Worm (Caenorhabditis elegans): Measurements from ENCODE around the gene F45D11.7.
"Not testable (repeated sequence)": the region's sequence is repeated elsewhere in the genome, so short reads cannot be mapped to it uniquely, and the experiment has no call there.

The F45D11.7 gene

DNA sequence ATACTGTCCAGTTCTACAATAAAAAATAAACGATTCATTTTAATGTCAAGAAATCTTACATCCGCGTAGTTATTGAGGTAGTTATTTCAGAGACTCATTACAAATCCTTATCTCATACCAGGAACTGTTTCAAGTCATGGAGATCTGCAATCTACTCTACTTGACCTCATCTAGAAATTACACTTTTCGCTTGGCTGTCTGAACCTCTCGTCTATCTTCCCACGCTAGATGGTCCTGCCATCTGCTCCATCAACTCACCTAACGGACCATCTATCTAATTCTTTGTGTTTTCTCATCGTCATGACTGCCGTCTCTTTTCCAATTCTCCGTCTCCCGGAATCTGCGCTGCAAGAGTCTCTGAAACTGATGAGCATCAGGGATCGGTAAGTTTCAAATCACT, at the start of gene F45D11.7:
TSS of gene F45D11.7 (plus strand) at position 301 of the 400 bp plus-strand sequence.
- TF ChIP-seq med-1 (GFP tag; optimal IDR thresholded peaks at IDR 0.05; ENCODE audit: insufficient read depth); T22C8.4 (GFP tag; IDR thresholded peaks at IDR 0.05); cog-1 (tag; optimal IDR thresholded peaks at IDR 0.05): not testable (repeated sequence)

- TF ChIP-seq tab-1 (GFP tag; IDR thresholded peaks at IDR 0.05) (no peak), klf-2 (GFP tag; conservative IDR thresholded peaks at IDR 0.05) (no peak), med-1 (GFP tag; optimal IDR thresholded peaks at IDR 0.05; ENCODE audit: insufficient read depth) (no peak), ztf-29 (GFP tag; IDR thresholded peaks at IDR 0.05) (no peak), ztf-23 (GFP tag; IDR thresholded peaks at IDR 0.05) (no peak), flt-1 (GFP tag; IDR thresholded peaks at IDR 0.05) (no peak), ref-1 (GFP tag; conservative IDR thresholded peaks at IDR 0.05) (no peak), cog-1 (tag; optimal IDR thresholded peaks at IDR 0.05) (no peak), T22C8.4 (GFP tag; IDR thresholded peaks at IDR 0.05) (no peak)
These were observed 46.2 kb upstream of the F45D11.7 start, which contains the start of gene fbxc-32 for ce11 chrII:948091-948490. Gene fbxc-32, minus strand, starts transcription at chrII:948191.

- TF ChIP-seq med-1 (GFP tag; optimal IDR thresholded peaks at IDR 0.05; ENCODE audit: insufficient read depth) (no peak), T22C8.4 (GFP tag; IDR thresholded peaks at IDR 0.05) (no peak), ref-1 (GFP tag; conservative IDR thresholded peaks at IDR 0.05) (no peak), flt-1 (GFP tag; IDR thresholded peaks at IDR 0.05) (no peak), ztf-23 (GFP tag; IDR thresholded peaks at IDR 0.05) (no peak), cog-1 (tag; optimal IDR thresholded peaks at IDR 0.05) (no peak), klf-2 (GFP tag; conservative IDR thresholded peaks at IDR 0.05) (no peak), ztf-29 (GFP tag; IDR thresholded peaks at IDR 0.05) (no peak), tab-1 (GFP tag; IDR thresholded peaks at IDR 0.05) (no peak)
These were observed 44.0 kb upstream of the F45D11.7 start for ce11 chrII:950374-950773.

- TF ChIP-seq ztf-29 (GFP tag; IDR thresholded peaks at IDR 0.05) = 0 out of 2 replicates have a peak, but pooled peaks have one; percentile 18
- peak; percentile 61; the same call in 1 of the 2 replicates for TF ChIP-seq flt-1 (GFP tag; IDR thresholded peaks at IDR 0.05)
- no peak for TF ChIP-seq med-1 (GFP tag; optimal IDR thresholded peaks at IDR 0.05; ENCODE audit: insufficient read depth)
These were observed 41.3 kb upstream of the F45D11.7 start for ce11 chrII:953052-953451.

- not testable (repeated sequence) for TF ChIP-seq klf-2 (GFP tag; conservative IDR thresholded peaks at IDR 0.05); flt-1 (GFP tag; IDR thresholded peaks at IDR 0.05); med-1 (GFP tag; optimal IDR thresholded peaks at IDR 0.05; ENCODE audit: insufficient read depth)
These were observed 39.7 kb upstream of the F45D11.7 start, which contains the start of gene fbxc-7 for ce11 chrII:954626-955025. Gene fbxc-7, plus strand, starts transcription at chrII:954926.

DNA sequence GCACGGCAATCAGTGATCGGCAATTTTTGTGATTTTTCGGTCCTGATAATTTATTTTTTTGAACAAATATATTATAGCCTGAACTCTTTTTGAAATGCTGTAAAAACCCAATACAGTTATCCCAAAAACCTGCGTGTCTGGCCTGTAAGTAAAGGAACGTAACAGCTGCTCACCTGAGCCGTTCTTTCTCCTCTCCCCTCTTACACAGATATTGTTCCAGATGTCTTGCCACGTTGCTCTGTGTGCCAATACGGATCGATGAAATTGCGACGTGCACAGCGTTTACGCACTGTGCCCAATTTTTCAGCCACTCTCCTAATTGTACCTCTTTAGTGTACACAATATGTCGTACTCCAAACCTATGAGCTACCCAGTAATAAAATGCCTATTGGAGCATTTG, 35.7 kb upstream of the F45D11.7 start, which contains the start of gene sdz-4:
TSS of gene sdz-4 (plus strand) at position 301 of the 400 bp plus-strand sequence.
- TF ChIP-seq klf-2 (GFP tag; conservative IDR thresholded peaks at IDR 0.05) = no peak
- TF ChIP-seq cog-1 (tag; optimal IDR thresholded peaks at IDR 0.05) = no peak
- TF ChIP-seq ref-1 (GFP tag; conservative IDR thresholded peaks at IDR 0.05) = no peak
- TF ChIP-seq T22C8.4 (GFP tag; IDR thresholded peaks at IDR 0.05) = no peak

DNA sequence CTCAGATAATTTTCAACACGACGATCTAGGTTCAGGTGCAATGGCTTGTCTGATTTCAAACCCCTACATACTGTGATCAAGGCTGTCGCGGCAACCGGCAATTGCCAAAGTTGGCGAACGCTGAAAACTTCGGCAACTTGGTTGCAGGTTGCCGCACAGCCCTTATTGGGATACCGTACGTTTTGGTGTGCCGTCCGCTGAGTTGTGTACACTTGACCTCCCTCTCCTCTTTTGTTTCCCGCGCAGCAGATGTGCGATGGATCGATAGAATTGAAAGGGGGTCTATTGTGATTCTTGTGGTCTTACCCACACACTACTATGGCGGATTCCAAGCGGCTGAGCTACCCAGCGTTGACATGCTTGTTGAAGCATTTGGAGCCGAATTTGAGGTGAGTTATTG, 34.1 kb upstream of the F45D11.7 start, which contains the start of the genes C32B5.18 and C32B5.7:
TSS of gene C32B5.18 (plus strand) at position 301 of the 400 bp plus-strand sequence.
TSS of gene C32B5.7 (plus strand) at position 311 of the 400 bp plus-strand sequence.
- no peak for TF ChIP-seq flt-1 (GFP tag; IDR thresholded peaks at IDR 0.05)
- TF ChIP-seq ztf-29 (GFP tag; IDR thresholded peaks at IDR 0.05) = no peak
- no peak for TF ChIP-seq ref-1 (GFP tag; conservative IDR thresholded peaks at IDR 0.05)
- TF ChIP-seq med-1 (GFP tag; optimal IDR thresholded peaks at IDR 0.05; ENCODE audit: insufficient read depth) = no peak
- TF ChIP-seq cog-1 (tag; optimal IDR thresholded peaks at IDR 0.05) = no peak
- no peak for TF ChIP-seq T22C8.4 (GFP tag; IDR thresholded peaks at IDR 0.05)
- TF ChIP-seq ztf-23 (GFP tag; IDR thresholded peaks at IDR 0.05) = no peak
- no peak for TF ChIP-seq tab-1 (GFP tag; IDR thresholded peaks at IDR 0.05)
- no peak for TF ChIP-seq klf-2 (GFP tag; conservative IDR thresholded peaks at IDR 0.05)

DNA sequence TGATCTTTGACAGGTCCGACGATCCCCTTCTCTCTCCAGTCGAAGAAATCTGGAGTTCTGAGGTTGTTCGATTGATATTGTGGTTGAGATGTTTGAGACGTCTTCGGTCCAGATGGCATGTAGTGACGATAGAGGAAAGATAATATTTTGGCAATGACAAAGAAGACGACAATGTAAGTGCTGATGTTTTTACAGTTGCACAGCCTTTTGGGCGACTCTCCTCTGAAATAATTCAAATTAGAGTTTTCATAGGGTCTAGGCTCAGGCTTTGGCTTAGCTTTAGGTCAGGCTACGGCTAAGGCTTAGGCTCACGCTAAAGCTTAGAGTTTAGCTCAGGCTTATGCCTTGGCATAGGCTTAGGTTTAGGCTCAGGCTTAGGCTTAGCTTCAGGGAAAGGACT, 32.4 kb upstream of the F45D11.7 start, which contains the start of gene C32B5.13:
TSS of gene C32B5.13 (minus strand) at position 101 of the 400 bp plus-strand sequence.
- TF ChIP-seq cog-1 (tag; optimal IDR thresholded peaks at IDR 0.05) = no peak
- no peak for TF ChIP-seq ztf-29 (GFP tag; IDR thresholded peaks at IDR 0.05)
- no peak for TF ChIP-seq ztf-23 (GFP tag; IDR thresholded peaks at IDR 0.05)
- no peak for TF ChIP-seq klf-2 (GFP tag; conservative IDR thresholded peaks at IDR 0.05)
- TF ChIP-seq T22C8.4 (GFP tag; IDR thresholded peaks at IDR 0.05) = no peak
- no peak for TF ChIP-seq flt-1 (GFP tag; IDR thresholded peaks at IDR 0.05)
- TF ChIP-seq tab-1 (GFP tag; IDR thresholded peaks at IDR 0.05) = no peak
- TF ChIP-seq med-1 (GFP tag; optimal IDR thresholded peaks at IDR 0.05; ENCODE audit: insufficient read depth) = no peak
- no peak for TF ChIP-seq ref-1 (GFP tag; conservative IDR thresholded peaks at IDR 0.05)

- TF ChIP-seq tab-1 (GFP tag; IDR thresholded peaks at IDR 0.05); flt-1 (GFP tag; IDR thresholded peaks at IDR 0.05); cog-1 (tag; optimal IDR thresholded peaks at IDR 0.05): not testable (repeated sequence)
These were observed 27.4 kb upstream of the F45D11.7 start, which contains the start of gene fbxc-18 for ce11 chrII:966962-967361. Gene fbxc-18, minus strand, starts transcription at chrII:967062.

- not testable (repeated sequence) for TF ChIP-seq med-1 (GFP tag; optimal IDR thresholded peaks at IDR 0.05; ENCODE audit: insufficient read depth); ztf-23 (GFP tag; IDR thresholded peaks at IDR 0.05); T22C8.4 (GFP tag; IDR thresholded peaks at IDR 0.05)
These were observed 26.2 kb upstream of the F45D11.7 start, which contains the start of gene C32B5.6 for ce11 chrII:968106-968505. Gene C32B5.6, plus strand, starts transcription at chrII:968406.

DNA sequence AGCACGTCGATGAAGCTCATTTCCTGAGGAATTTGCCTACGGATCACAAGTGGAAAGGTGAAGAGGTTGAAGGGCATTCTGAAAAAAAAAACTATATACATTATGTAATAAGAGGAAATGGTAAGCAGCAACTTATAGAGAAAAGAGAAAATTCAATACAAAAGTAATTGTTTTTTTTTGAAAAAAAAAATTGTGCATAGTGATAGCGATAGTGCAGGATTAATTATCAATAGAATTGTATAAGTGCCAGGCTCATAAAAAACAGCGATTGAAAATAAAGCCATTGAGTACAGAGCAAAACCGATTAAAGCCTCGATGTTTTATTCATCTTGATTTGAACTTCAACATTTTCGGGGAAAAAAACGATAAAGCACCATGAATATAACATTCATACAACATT, 21.5 kb upstream of the F45D11.7 start, which contains the start of gene C32B5.15:
TSS of gene C32B5.15 (minus strand) at position 101 of the 400 bp plus-strand sequence.
- TF ChIP-seq T22C8.4 (GFP tag; IDR thresholded peaks at IDR 0.05) (no peak), flt-1 (GFP tag; IDR thresholded peaks at IDR 0.05) (no peak), klf-2 (GFP tag; conservative IDR thresholded peaks at IDR 0.05) (no peak), med-1 (GFP tag; optimal IDR thresholded peaks at IDR 0.05; ENCODE audit: insufficient read depth) (no peak), ref-1 (GFP tag; conservative IDR thresholded peaks at IDR 0.05) (no peak), ztf-29 (GFP tag; IDR thresholded peaks at IDR 0.05) (no peak), tab-1 (GFP tag; IDR thresholded peaks at IDR 0.05) (no peak)
